Worm (Caenorhabditis elegans) whole organism, L4/young adult: ENCODE measurements around the gene T05A8.3.

ENCODE experiments used
- dao-5 ChIP-seq: sonication (generic microtip); optimal IDR thresholded peaks from 2 replicates; lab custom pipeline; 2016; ENCODE audit warnings: missing genotype, missing genetic modification characterization, moderate library complexity, missing compliant biosample characterization
- him-1 ChIP-seq: sonication (generic microtip); optimal IDR thresholded peaks from 2 replicates; lab custom pipeline; 2016; ENCODE audit warnings: missing genotype, missing genetic modification reagents, missing genetic modification characterization, missing compliant biosample characterization

ce11 chrII:2717335-2717734 is at the start of gene T05A8.3:
- TF ChIP-seq dao-5 (no peak), him-1 (no peak)
